Worm (Caenorhabditis elegans): ENCODE data around the gene F57E7.4.

DNA sequence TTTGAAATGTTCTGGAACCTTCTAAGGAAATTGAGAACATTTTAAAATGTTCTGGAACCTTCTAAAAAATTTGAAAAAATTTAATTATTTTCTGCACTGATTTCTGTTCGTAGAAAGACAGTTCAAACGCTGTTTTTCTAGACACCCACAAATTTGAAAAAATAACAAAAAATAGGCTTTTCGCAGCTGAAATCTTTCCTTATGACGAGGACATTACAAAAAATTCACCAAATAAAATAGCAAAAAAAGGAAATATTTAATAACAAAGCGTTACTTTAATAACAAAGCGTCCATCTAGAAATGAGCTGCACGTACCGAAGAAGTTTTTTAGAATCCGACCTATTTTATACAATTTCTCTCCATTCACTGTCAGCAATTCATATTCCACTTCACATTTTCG, 37.2 kb downstream of the F57E7.4 start, which contains the start of gene srh-141:
- TF ChIP-seq lsy-2 (tag; optimal IDR thresholded peaks at IDR 0.05): no peak
- no peak for TF ChIP-seq mdl-1 (tag; optimal IDR thresholded peaks at IDR 0.05)
- TF ChIP-seq unc-62 (GFP tag; optimal IDR thresholded peaks at IDR 0.05): no peak
- TF ChIP-seq lin-35 (GFP tag; optimal IDR thresholded peaks at IDR 0.05): no peak
- TF ChIP-seq aly-2 (tag; optimal IDR thresholded peaks at IDR 0.05): no peak
- TF ChIP-seq nhr-11 (tag; optimal IDR thresholded peaks at IDR 0.05): no peak
- TF ChIP-seq xbp-1 (tag; optimal IDR thresholded peaks at IDR 0.05): no peak
- no peak for TF ChIP-seq irx-1 (tag; optimal IDR thresholded peaks at IDR 0.05)
- no peak for TF ChIP-seq ama-1 (optimal IDR thresholded peaks at IDR 0.05)
- TF ChIP-seq nhr-28 (tag; optimal IDR thresholded peaks at IDR 0.05): no peak
- no peak for TF ChIP-seq skn-1 (tag; optimal IDR thresholded peaks at IDR 0.05)

All from whole organism, L1 larva.